Fruit fly (Drosophila melanogaster) whole organism: ENCODE measurements around the gene CG5555.

Experiments
- CG8478 ChIP-seq: fragments of >200 bp; optimal IDR thresholded peaks from 2 replicates; lab custom pipeline; 2018; ENCODE audit warnings: inconsistent platforms
- Dll ChIP-seq: fragments of >200 bp; optimal IDR thresholded peaks from 2 replicates; lab custom pipeline; 2017
- EcR ChIP-seq, 2 experiments: fragments of >200 bp; optimal IDR thresholded peaks; 2 replicates each; lab custom pipeline; 2017; ENCODE audit warnings: missing biosample characterization in 2 of 2, missing genetic modification characterization in 2 of 2, missing genetic modification reagents in 2 of 2
- pan ChIP-seq: fragments of >200 bp; optimal IDR thresholded peaks from 2 replicates; lab custom pipeline; 2017
- psq ChIP-seq: fragments of >200 bp; optimal IDR thresholded peaks from 2 replicates; lab custom pipeline; 2017
- usp ChIP-seq: fragments of >200 bp; optimal IDR thresholded peaks from 2 replicates; lab custom pipeline; 2017; ENCODE audit warnings: missing biosample characterization, missing genetic modification characterization, mixed read lengths

DNA sequence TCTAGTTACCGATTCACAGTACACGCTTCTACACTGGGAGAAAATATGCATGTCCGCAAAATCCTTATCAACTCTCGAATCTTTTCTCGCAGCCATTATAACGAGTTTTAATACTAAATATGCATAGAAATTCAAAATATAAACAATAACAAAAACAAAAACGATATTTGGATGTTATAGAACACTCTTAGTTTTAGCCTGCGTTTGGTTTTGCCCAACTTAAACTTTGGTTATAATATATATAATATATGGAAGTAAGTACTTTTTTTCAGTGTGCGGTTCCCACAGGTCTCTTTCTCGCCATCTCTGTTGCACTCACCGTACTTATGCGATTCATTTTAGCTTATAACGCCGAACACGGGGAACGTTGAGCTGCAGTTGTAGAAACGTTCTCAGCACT is 31.4 kb upstream of the CG5555 start, which contains the start of gene cry:
- TF ChIP-seq psq (lab: Kevin White, UChicago) (no peak), usp (no peak), pan (lab: Kevin White, UChicago) (no peak), Dll (lab: Kevin White, UChicago) (no peak), CG8478 (lab: Kevin White, UChicago) (no peak), EcR (GFP tag; optimal IDR thresholded peaks at IDR 0.05; lab: Kevin White, UChicago) (no peak)
